Fruit fly (Drosophila melanogaster) whole organism: ENCODE data around the gene CG9117.

Source experiments
- CG8478 ChIP-seq: fragments of >200 bp; optimal IDR thresholded peaks from 2 replicates; lab custom pipeline; 2018; ENCODE audit warnings: inconsistent platforms
- Dll ChIP-seq: fragments of >200 bp; optimal IDR thresholded peaks from 2 replicates; lab custom pipeline; 2017
- EcR ChIP-seq, 2 experiments: fragments of >200 bp; optimal IDR thresholded peaks; 2 replicates each; lab custom pipeline; 2017; ENCODE audit warnings: missing biosample characterization in 2 of 2, missing genetic modification characterization in 2 of 2, missing genetic modification reagents in 2 of 2
- pan ChIP-seq: fragments of >200 bp; optimal IDR thresholded peaks from 2 replicates; lab custom pipeline; 2017
- psq ChIP-seq: fragments of >200 bp; optimal IDR thresholded peaks from 2 replicates; lab custom pipeline; 2017
- usp ChIP-seq: fragments of >200 bp; optimal IDR thresholded peaks from 2 replicates; lab custom pipeline; 2017; ENCODE audit warnings: missing biosample characterization, missing genetic modification characterization, mixed read lengths

The CG9117 gene

DNA sequence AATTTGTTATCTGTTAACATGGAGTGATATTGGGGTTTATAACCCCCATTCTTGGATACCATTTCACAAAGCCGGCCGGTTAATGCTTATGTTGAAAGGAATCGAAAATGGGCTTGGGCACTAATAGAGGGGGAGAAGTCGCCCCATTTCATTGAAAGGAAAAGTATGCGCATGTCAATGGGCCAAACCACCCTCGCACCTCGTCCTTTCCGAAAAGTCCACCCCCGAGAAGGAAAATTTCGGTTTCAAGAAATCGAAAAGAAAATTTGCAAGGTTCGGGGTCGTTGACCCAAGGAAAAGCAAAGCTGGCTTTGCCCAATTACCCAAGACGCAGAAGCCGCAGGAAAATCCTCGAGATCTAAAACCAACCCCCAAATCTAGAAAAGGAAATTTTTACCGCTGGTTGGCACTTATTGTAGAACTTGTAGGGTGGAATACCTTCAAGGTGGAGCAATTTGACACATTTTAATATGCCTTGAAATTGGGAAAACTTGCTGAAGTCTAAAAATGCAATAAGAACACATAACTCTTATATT, 39.2 kb upstream of the CG9117 start:
- no peak for TF ChIP-seq psq
- TF ChIP-seq EcR (GFP tag; optimal IDR thresholded peaks at IDR 0.05; lab: Kevin White, UChicago) = peak in 1 of 2 experiments; percentile 16

- TF ChIP-seq Dll (no peak), EcR (GFP tag; optimal IDR thresholded peaks at IDR 0.05; lab: Kevin White, UChicago) (no peak), CG8478 (lab: Kevin White, UChicago) (no peak), psq (no peak), usp (GFP tag; lab: Kevin White, UChicago) (no peak), pan (lab: Kevin White, UChicago) (no peak)
Measured at dm6 chr2L:6076143-6076542, 38.4 kb upstream of the CG9117 start.

DNA sequence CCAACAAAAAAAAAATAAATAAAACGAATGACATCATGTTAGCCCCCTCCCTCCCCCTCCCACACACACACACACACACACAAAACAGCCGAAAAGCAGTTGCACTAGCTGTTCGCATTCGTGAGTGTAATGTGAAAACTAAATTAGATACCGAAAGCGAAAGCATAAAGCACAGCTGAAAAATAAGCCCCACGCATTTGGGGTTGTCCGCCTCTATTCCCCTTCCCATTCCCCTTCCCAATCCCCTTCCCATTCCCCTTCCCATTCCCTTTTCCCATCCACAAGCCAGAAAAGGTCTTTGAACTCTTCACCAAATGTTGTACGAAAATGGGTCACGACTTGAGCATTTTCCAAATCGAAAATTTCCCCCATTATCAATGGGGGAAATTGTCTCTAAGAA, 37.6 kb upstream of the CG9117 start:
- TF ChIP-seq Dll (no peak), CG8478 (lab: Kevin White, UChicago) (no peak), pan (lab: Kevin White, UChicago) (no peak), psq (no peak), EcR (GFP tag; optimal IDR thresholded peaks at IDR 0.05; lab: Kevin White, UChicago) (no peak), usp (GFP tag; lab: Kevin White, UChicago) (no peak)

- TF ChIP-seq Dll (no peak), usp (GFP tag; lab: Kevin White, UChicago) (no peak), psq (no peak), pan (lab: Kevin White, UChicago) (no peak), CG8478 (lab: Kevin White, UChicago) (no peak), EcR (GFP tag; optimal IDR thresholded peaks at IDR 0.05; lab: Kevin White, UChicago) (no peak)
Measured at dm6 chr2L:6074314-6074713, 36.6 kb upstream of the CG9117 start.

DNA sequence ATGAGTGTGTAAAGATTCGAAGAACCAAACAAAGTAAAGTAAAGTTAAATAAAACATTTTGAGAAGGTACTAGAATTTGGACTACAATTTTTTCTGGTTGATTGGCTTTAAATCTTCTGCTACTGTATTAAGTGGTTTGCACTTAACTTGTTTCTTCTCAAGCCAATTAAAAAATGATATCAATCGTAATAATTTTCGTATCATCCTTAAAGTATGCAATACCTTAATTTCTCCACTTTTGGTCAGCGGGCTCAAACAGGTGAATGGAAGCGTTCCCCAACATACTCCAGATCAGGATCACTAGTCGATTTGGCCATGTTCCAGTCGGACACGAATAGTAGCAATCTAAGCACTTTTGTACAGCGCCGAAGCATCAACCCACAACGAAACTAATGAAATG, 36.2 kb upstream of the CG9117 start:
- TF ChIP-seq Dll = no peak
- no peak for TF ChIP-seq CG8478 (lab: Kevin White, UChicago)
- TF ChIP-seq usp (GFP tag; lab: Kevin White, UChicago) = no peak
- TF ChIP-seq pan (lab: Kevin White, UChicago) = no peak

DNA sequence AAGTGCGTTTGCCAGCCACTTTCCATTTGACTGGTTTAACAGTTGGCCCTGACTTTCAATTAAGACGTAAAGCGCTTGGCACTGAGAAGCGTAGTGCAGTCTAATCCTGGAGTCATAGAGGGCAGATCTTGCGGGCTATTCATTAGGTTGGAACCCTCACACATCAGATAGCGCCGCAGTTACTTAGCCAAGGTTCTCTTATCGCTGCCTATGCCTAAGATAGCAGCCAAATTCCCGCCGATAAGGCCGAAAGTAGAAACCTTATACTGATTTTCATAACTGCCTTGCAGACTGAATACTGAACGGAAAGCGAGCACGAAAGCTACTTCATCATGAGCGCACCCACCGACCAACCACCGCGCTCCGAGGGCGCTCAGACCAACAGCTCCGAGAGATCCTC, 34.4 kb upstream of the CG9117 start:
- TF ChIP-seq usp (GFP tag; lab: Kevin White, UChicago) = no peak
- TF ChIP-seq Dll = no peak
- TF ChIP-seq CG8478 (lab: Kevin White, UChicago) = no peak
- no peak for TF ChIP-seq psq
- no peak for TF ChIP-seq pan (lab: Kevin White, UChicago)
- no peak for TF ChIP-seq EcR (GFP tag; optimal IDR thresholded peaks at IDR 0.05; lab: Kevin White, UChicago)

dm6 chr2L:6070656-6071231, 33.0 kb upstream of the CG9117 start, which contains the start of the genes CG9154 and Kr-h2:
TSS of gene CG9154 (minus strand) at chr2L:6070686.
TSS of gene Kr-h2 (plus strand) at chr2L:6070990.
- TF ChIP-seq usp (GFP tag; lab: Kevin White, UChicago) (no peak), Dll (no peak), CG8478 (lab: Kevin White, UChicago) (no peak), EcR (GFP tag; optimal IDR thresholded peaks at IDR 0.05; lab: Kevin White, UChicago) (no peak), psq (no peak), pan (lab: Kevin White, UChicago) (no peak)

dm6 chr2L:6068544-6069251, 31.0 kb upstream of the CG9117 start, which contains the start of the genes CG9150 and Pfdn1:
TSS of gene CG9150 (minus strand) at chr2L:6068594.
TSS of gene Pfdn1 (plus strand) at chr2L:6069079.
- TF ChIP-seq usp (GFP tag; lab: Kevin White, UChicago) (no peak), pan (lab: Kevin White, UChicago) (no peak), CG8478 (lab: Kevin White, UChicago) (no peak), EcR (GFP tag; optimal IDR thresholded peaks at IDR 0.05; lab: Kevin White, UChicago) (no peak), psq (no peak), Dll (no peak)

- TF ChIP-seq CG8478 (lab: Kevin White, UChicago) (no peak), EcR (GFP tag; optimal IDR thresholded peaks at IDR 0.05; lab: Kevin White, UChicago) (no peak), pan (lab: Kevin White, UChicago) (peak; percentile 97)
Measured at dm6 chr2L:6065823-6066222, 28.1 kb upstream of the CG9117 start, which contains the start of the genes Fbw5 and CG9147. TSS of gene Fbw5 (minus strand) at chr2L:6065953. TSS of gene CG9147 (plus strand) at chr2L:6065997.

- no peak for TF ChIP-seq EcR (GFP tag; optimal IDR thresholded peaks at IDR 0.05; lab: Kevin White, UChicago)
- no peak for TF ChIP-seq psq
- TF ChIP-seq pan (lab: Kevin White, UChicago) = no peak
- TF ChIP-seq usp (GFP tag; lab: Kevin White, UChicago) = no peak
- no peak for TF ChIP-seq Dll
- TF ChIP-seq CG8478 (lab: Kevin White, UChicago) = no peak
Measured at dm6 chr2L:6062382-6063082, 24.8 kb upstream of the CG9117 start, which contains the start of the genes ND-51 and CG13994. TSS of gene ND-51 (minus strand) at chr2L:6062757. TSS of gene CG13994 (plus strand) at chr2L:6062989.

dm6 chr2L:6060210-6060609, 22.5 kb upstream of the CG9117 start, which contains the start of gene CG34180:
TSS of gene CG34180 (plus strand) at chr2L:6060510.
- TF ChIP-seq EcR (GFP tag; optimal IDR thresholded peaks at IDR 0.05; lab: Kevin White, UChicago) = no peak
- TF ChIP-seq Dll = no peak
- TF ChIP-seq psq = no peak
- TF ChIP-seq pan (lab: Kevin White, UChicago) = no peak
- TF ChIP-seq usp (GFP tag; lab: Kevin White, UChicago) = no peak
